Worm (Caenorhabditis elegans): ENCODE results near the gene K08F8.15.

DNA sequence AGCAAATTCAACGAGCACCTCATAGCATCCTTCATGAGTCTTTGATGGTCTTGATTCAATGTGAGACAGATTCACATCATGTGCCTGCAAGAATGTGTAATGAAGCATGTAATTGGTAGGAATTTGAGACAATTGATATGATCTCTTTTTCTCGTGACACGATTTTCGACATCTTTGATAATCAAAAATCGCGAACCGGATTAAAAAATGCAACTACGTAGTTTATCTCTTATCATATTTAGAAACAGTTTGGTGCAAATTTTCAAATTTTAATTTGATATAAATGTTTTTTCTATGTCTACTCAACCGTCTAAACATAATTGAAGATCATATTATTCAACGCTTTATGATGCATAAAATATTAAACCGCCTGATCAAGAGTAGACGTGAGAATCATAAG, 2.3 kb upstream of the K08F8.15 start:
- no peak for TF ChIP-seq flt-1 (GFP tag; IDR thresholded peaks at IDR 0.05)
- TF ChIP-seq F13C5.2 (tag; optimal IDR thresholded peaks at IDR 0.05), result no peak
- no peak for TF ChIP-seq tbx-11 (GFP tag; IDR thresholded peaks at IDR 0.05)
- TF ChIP-seq aly-1 (tag; optimal IDR thresholded peaks at IDR 0.05), result no peak
- TF ChIP-seq ama-1 (optimal IDR thresholded peaks at IDR 0.05), result no peak
- TF ChIP-seq ceh-13 (GFP tag; optimal IDR thresholded peaks at IDR 0.05), result no peak

All from whole organism, early embryonic.